Worm (Caenorhabditis elegans) whole organism, L1 larva: ENCODE measurements around the gene cyp-35B1.
A peak's percentile ranks its signal among the peaks of the same experiment; 100 is the strongest.

ENCODE experiments used
- C04F5.9 ChIP-seq: sonication (generic microtip); optimal IDR thresholded peaks from 2 replicates; lab custom pipeline; 2016; ENCODE audit warnings: missing genetic modification characterization, missing compliant biosample characterization
- C16A3.4 ChIP-seq: fragments of 150-350 bp; optimal IDR thresholded peaks from 2 replicates; lab custom pipeline; 2014; ENCODE audit warnings: missing biosample characterization, missing genetic modification characterization
- C34B4.2 ChIP-seq: sonication (generic microtip); optimal IDR thresholded peaks from 2 replicates; lab custom pipeline; 2017; ENCODE audit warnings: mild to moderate bottlenecking, missing genetic modification characterization, missing compliant biosample characterization
- Y116A8C.19 ChIP-seq: sonication (generic microtip); optimal IDR thresholded peaks from 2 replicates; lab custom pipeline; 2016; ENCODE audit warnings: missing compliant biosample characterization, missing genetic modification characterization, borderline replicate concordance
- alr-1 ChIP-seq: fragments of 200-800 bp; sonication (Bioruptor generic); optimal IDR thresholded peaks from 2 replicates; lab custom pipeline; 2018; ENCODE audit warnings: borderline replicate concordance, mild to moderate bottlenecking, missing genetic modification characterization, missing compliant biosample characterization
- blmp-1 ChIP-seq: fragments of 150-350 bp; optimal IDR thresholded peaks from 2 replicates; lab custom pipeline; 2014; ENCODE audit warnings: missing biosample characterization, missing genetic modification characterization
- ceh-8 ChIP-seq: fragments of 200-800 bp; sonication (Bioruptor generic); optimal IDR thresholded peaks from 2 replicates; lab custom pipeline; 2018; ENCODE audit warnings: mild to moderate bottlenecking, missing genetic modification characterization, moderate library complexity, missing compliant biosample characterization
- ceh-90 ChIP-seq: sonication (generic microtip); optimal IDR thresholded peaks from 2 replicates; lab custom pipeline; 2016; ENCODE audit warnings: missing genetic modification characterization, missing compliant biosample characterization
- ces-1 ChIP-seq: fragments of 150-350 bp; optimal IDR thresholded peaks from 2 replicates; lab custom pipeline; 2014; ENCODE audit warnings: missing biosample characterization, missing genetic modification reagents, missing genetic modification characterization
- efl-1 ChIP-seq, 4 experiments: fragments of 150-350 bp; optimal IDR thresholded peaks in 3 of 4; peaks in 1 of 4; 1 replicate in 1 of 4; 2 replicates in 3 of 4; lab custom pipeline; 2014; ENCODE audit warnings: missing biosample characterization in 2 of 4, missing genetic modification characterization in 2 of 4, missing genetic modification reagents in 2 of 4
- fkh-4 ChIP-seq: sonication (generic microtip); optimal IDR thresholded peaks from 2 replicates; lab custom pipeline; 2016; ENCODE audit warnings: missing compliant biosample characterization, missing genetic modification characterization, borderline replicate concordance
- fkh-8 ChIP-seq: sonication (generic microtip); optimal IDR thresholded peaks from 2 replicates; lab custom pipeline; 2016; ENCODE audit warnings: mild to moderate bottlenecking, missing genetic modification characterization, missing compliant biosample characterization
- fos-1 ChIP-seq: fragments of 150-350 bp; optimal IDR thresholded peaks from 2 replicates; lab custom pipeline; 2014; ENCODE audit warnings: missing biosample characterization, missing genetic modification characterization
- hpl-2 ChIP-seq: fragments of 150-350 bp; optimal IDR thresholded peaks from 2 replicates; lab custom pipeline; 2014; ENCODE audit warnings: missing biosample characterization, missing genetic modification reagents, missing genetic modification characterization
- irx-1 ChIP-seq: sonication (generic microtip); optimal IDR thresholded peaks from 2 replicates; lab custom pipeline; 2016; ENCODE audit warnings: missing genetic modification characterization, missing compliant biosample characterization
- isw-1 ChIP-seq: fragments of 200-800 bp; sonication (Bioruptor generic); IDR thresholded peaks from 2 replicates; pipeline ENCODE4 v1.3.6; 2022; ENCODE audit warnings: missing genetic modification characterization, missing compliant biosample characterization
- lin-13 ChIP-seq: fragments of 150-350 bp; optimal IDR thresholded peaks from 2 replicates; lab custom pipeline; 2014; ENCODE audit warnings: missing biosample characterization, missing genetic modification reagents, missing genetic modification characterization
- lin-14 ChIP-seq: fragments of 200-800 bp; sonication (Bioruptor generic); optimal IDR thresholded peaks from 2 replicates; lab custom pipeline; 2018; ENCODE audit warnings: mild to moderate bottlenecking, missing genetic modification characterization, moderate library complexity, missing compliant biosample characterization
- lin-39 ChIP-seq: fragments of 150-350 bp; optimal IDR thresholded peaks from 2 replicates; lab custom pipeline; 2014; ENCODE audit warnings: missing biosample characterization, missing genetic modification reagents, missing genetic modification characterization
- mab-9 ChIP-seq: fragments of 200-800 bp; sonication (Bioruptor generic); IDR thresholded peaks from 2 replicates; pipeline ENCODE4 v1.3.6; 2022; ENCODE audit warnings: missing genetic modification reagents, missing genetic modification characterization, missing compliant biosample characterization
- mdl-1 ChIP-seq, 2 experiments: fragments of 150-350 bp; optimal IDR thresholded peaks; 2 replicates each; lab custom pipeline; 2014 to 2017; ENCODE audit warnings: missing biosample characterization in 2 of 2, missing genetic modification characterization in 2 of 2, inconsistent platforms in 1 of 2
- mef-2 ChIP-seq: fragments of 150-350 bp; optimal IDR thresholded peaks from 2 replicates; lab custom pipeline; 2014; ENCODE audit warnings: missing biosample characterization, missing genetic modification characterization
- mep-1 ChIP-seq: fragments of 150-350 bp; optimal IDR thresholded peaks from 2 replicates; lab custom pipeline; 2014; ENCODE audit warnings: missing biosample characterization, missing genetic modification characterization
- nhr-11 ChIP-seq: fragments of 150-350 bp; optimal IDR thresholded peaks from 2 replicates; lab custom pipeline; 2014; ENCODE audit warnings: missing biosample characterization, missing genetic modification characterization
- nhr-237 ChIP-seq: fragments of 150-350 bp; optimal IDR thresholded peaks from 2 replicates; lab custom pipeline; 2014; ENCODE audit warnings: missing biosample characterization, missing genetic modification characterization
- nhr-28 ChIP-seq: fragments of 150-350 bp; optimal IDR thresholded peaks from 2 replicates; lab custom pipeline; 2014; ENCODE audit warnings: missing biosample characterization, missing genetic modification characterization
- nhr-47 ChIP-seq: sonication (generic microtip); optimal IDR thresholded peaks from 2 replicates; lab custom pipeline; 2016; ENCODE audit warnings: mild to moderate bottlenecking, missing genetic modification characterization, moderate library complexity, missing compliant biosample characterization
- nhr-71 ChIP-seq: sonication (generic microtip); optimal IDR thresholded peaks from 2 replicates; lab custom pipeline; 2016; ENCODE audit warnings: mild to moderate bottlenecking, missing genetic modification characterization, moderate library complexity, missing compliant biosample characterization
- nhr-76 ChIP-seq: sonication (generic microtip); optimal IDR thresholded peaks from 2 replicates; lab custom pipeline; 2017; ENCODE audit warnings: missing biosample characterization, missing genetic modification characterization
- nhr-84 ChIP-seq: sonication (generic microtip); optimal IDR thresholded peaks from 2 replicates; lab custom pipeline; 2017; ENCODE audit warnings: missing biosample characterization, missing genetic modification characterization
- pag-3 ChIP-seq: sonication (generic microtip); optimal IDR thresholded peaks from 2 replicates; lab custom pipeline; 2017; ENCODE audit warnings: missing genetic modification characterization, mild to moderate bottlenecking, missing compliant biosample characterization, antibody characterized with exemption, borderline replicate concordance; ENCODE audit not compliant: insufficient read depth
- snpc-4 ChIP-seq: fragments of 150-350 bp; optimal IDR thresholded peaks from 2 replicates; lab custom pipeline; 2014; ENCODE audit warnings: missing biosample characterization, missing genetic modification characterization
- sptf-1 ChIP-seq: fragments of 150-350 bp; optimal IDR thresholded peaks from 2 replicates; lab custom pipeline; 2014; ENCODE audit warnings: missing biosample characterization, missing genetic modification characterization
- sup-37 ChIP-seq: fragments of 200-800 bp; sonication (Bioruptor generic); optimal IDR thresholded peaks from 2 replicates; lab custom pipeline; 2018; ENCODE audit warnings: mild to moderate bottlenecking, missing genetic modification characterization, missing compliant biosample characterization
- unc-30 ChIP-seq: sonication (generic microtip); optimal IDR thresholded peaks from 2 replicates; lab custom pipeline; 2017; ENCODE audit warnings: missing biosample characterization, missing genetic modification characterization
- unc-62 ChIP-seq: fragments of 150-350 bp; optimal IDR thresholded peaks from 2 replicates; lab custom pipeline; 2014; ENCODE audit warnings: missing biosample characterization, missing genetic modification reagents, missing genetic modification characterization
- unc-98 ChIP-seq: fragments of 200-800 bp; sonication (Bioruptor generic); IDR thresholded peaks from 2 replicates; pipeline ENCODE4 v1.3.6; 2022; ENCODE audit warnings: missing genetic modification characterization, missing compliant biosample characterization
- xbp-1 ChIP-seq: sonication (generic microtip); optimal IDR thresholded peaks from 2 replicates; lab custom pipeline; 2016; ENCODE audit warnings: missing genetic modification characterization, missing compliant biosample characterization
- zag-1 ChIP-seq: fragments of 150-350 bp; optimal IDR thresholded peaks from 2 replicates; lab custom pipeline; 2014; ENCODE audit warnings: missing biosample characterization, missing genetic modification characterization
- ztf-4 ChIP-seq: fragments of 150-350 bp; optimal IDR thresholded peaks from 2 replicates; lab custom pipeline; 2014; ENCODE audit warnings: missing biosample characterization, missing genetic modification characterization

Gene cyp-35B1

DNA sequence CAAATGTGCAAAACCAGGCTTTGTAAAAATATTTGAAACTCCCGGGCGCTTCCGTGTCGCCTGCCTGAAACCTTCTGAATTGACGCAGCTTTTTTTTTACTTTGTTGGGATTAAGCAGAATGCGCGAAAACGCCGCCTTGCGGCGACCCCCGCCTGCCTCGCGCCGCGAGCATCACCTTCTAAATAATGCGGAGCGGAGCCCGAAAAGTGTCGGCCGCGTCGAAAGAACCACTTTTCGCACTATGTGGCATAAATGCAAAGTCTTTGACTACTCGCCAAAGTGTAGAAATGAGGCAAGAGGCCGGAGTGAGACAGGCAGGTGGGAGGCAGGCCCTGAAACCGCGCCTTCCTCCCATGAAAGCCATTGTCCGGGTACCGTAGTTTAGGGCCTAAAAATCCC lies 25.7 kb upstream of the cyp-35B1 start:
- TF ChIP-seq pag-3 (tag; lab: Kevin White, UChicago) = no peak
- TF ChIP-seq sup-37 (GFP tag; lab: Kevin White, UChicago) = no peak
- no peak for TF ChIP-seq fkh-8 (tag; lab: Kevin White, UChicago)
- TF ChIP-seq ces-1 (GFP tag; lab: Kevin White, UChicago) = no peak
- TF ChIP-seq ceh-8 (GFP tag; lab: Kevin White, UChicago) = no peak
- no peak for TF ChIP-seq nhr-237 (tag; lab: Kevin White, UChicago)
- no peak for TF ChIP-seq nhr-84 (tag; lab: Kevin White, UChicago)
- no peak for TF ChIP-seq zag-1 (tag; lab: Kevin White, UChicago)
- TF ChIP-seq mab-9 (GFP tag; lab: Robert Waterston, UW) = no peak
- no peak for TF ChIP-seq lin-13 (GFP tag; lab: Kevin White, UChicago)
- TF ChIP-seq C04F5.9 (tag; lab: Kevin White, UChicago) = no peak
- no peak for TF ChIP-seq C34B4.2
- TF ChIP-seq sptf-1 (tag; lab: Kevin White, UChicago) = no peak
- no peak for TF ChIP-seq nhr-47
- TF ChIP-seq isw-1 = no peak

DNA sequence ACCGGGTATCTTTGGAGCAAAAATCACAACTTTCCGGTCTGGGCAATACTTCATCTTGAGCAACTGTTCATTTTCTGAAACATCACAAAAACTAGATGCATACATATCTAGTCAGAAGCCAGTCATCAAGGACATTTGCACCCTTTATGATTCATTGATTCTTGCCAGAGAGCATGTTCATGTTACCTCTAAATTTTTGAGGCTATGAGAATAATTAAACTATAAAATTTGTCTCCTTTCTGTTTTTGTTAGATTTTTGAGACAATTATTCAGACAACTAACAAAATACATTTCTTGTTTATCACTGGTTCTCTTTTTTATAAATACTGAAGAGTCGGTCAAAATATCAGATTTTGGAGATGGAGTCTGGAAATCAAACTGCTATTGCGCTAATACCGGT lies 22.4 kb upstream of the cyp-35B1 start, which contains the start of gene srx-67:
TSS of gene srx-67 (plus strand) at position 301 of the 400 bp plus-strand sequence.
- TF ChIP-seq unc-62 (GFP tag; lab: Kevin White, UChicago) (no peak), irx-1 (tag; lab: Kevin White, UChicago) (no peak), isw-1 (no peak), C16A3.4 (tag; lab: Kevin White, UChicago) (no peak), xbp-1 (tag; lab: Kevin White, UChicago) (no peak), ceh-90 (no peak), nhr-11 (no peak), nhr-76 (no peak), lin-14 (no peak), blmp-1 (tag; lab: Kevin White, UChicago) (no peak), alr-1 (tag; lab: Kevin White, UChicago) (no peak), snpc-4 (no peak), fos-1 (tag; lab: Kevin White, UChicago) (no peak), unc-98 (GFP tag; lab: Robert Waterston, UW) (no peak), nhr-28 (tag; lab: Kevin White, UChicago) (no peak), ces-1 (GFP tag; lab: Kevin White, UChicago) (no peak), mef-2 (no peak), lin-39 (tag; lab: Kevin White, UChicago) (no peak), unc-30 (tag; lab: Kevin White, UChicago) (no peak), hpl-2 (GFP tag; lab: Kevin White, UChicago) (no peak)
- TF ChIP-seq, all 84 proteins: peak for 0

DNA sequence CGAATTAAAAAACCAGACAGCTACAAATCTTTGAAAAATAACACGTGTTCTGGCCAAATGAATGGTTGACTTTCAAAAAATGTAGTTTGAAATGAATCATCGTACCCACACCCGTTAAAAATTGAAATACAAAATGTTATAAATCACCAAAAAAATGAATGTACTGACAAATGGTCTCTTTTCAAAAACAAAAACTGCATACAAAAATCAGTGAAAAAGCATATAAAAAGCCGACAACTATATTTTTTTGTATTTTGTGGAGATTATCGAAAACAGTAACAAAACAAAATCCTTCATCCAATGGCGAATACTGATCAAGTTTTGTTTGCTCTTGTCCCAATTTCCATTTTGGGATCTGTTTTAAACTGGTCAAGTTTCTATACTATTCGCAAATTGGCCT lies 19.5 kb upstream of the cyp-35B1 start, which contains the start of gene srx-66:
TSS of gene srx-66 (plus strand) at position 301 of the 400 bp plus-strand sequence.
- TF ChIP-seq C34B4.2 = no peak
- TF ChIP-seq, all 84 proteins: peak for 0

DNA sequence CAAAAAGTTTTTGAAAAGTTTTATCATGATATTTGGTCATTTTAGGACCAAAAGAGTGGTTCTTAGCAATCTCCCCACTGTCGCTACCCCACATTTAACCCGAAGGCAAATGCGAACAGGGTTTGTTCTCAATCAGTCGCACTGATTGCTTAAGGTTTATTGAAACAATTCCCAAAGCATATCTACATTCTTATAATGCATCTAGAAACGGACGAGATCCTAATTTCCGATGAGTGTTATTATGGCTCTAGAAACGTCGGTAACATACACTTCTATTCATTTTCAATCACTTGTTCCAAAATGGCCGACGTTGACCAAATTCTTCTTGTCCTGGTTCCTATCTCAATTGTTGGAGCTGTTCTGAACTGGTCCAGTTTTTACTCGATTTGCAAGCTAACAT lies 17.2 kb upstream of the cyp-35B1 start, which contains the start of gene srx-65:
TSS of gene srx-65 (plus strand) at position 301 of the 400 bp plus-strand sequence.
- TF ChIP-seq efl-1 (optimal IDR thresholded peaks at IDR 0.05; lab: Kevin White, UChicago) (no peak), efl-1 (GFP tag; optimal IDR thresholded peaks at IDR 0.05 in 1 of 2; lab: Kevin White, UChicago) (peak in 1 of 2 experiments; percentile 36), lin-13 (GFP tag; lab: Kevin White, UChicago) (no peak)

DNA sequence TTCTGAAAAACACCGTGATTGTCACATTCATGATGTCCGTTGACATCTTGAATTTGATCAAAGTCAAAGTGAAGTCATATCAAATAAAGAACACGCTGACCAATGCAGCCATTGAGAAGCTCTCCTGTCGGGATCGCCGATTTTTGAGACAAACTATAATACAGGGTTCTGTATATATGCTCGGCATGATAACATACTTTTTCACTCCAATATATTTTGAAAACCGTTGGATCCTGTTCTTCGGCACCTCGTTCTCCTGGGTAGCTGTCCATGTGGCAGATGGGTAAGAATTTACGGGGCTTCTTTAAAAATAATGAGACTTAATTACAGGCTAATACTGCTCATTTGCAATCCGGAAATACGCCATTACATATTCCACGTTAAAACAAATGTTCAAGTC lies 16.3 kb upstream of the cyp-35B1 start:
- TF ChIP-seq lin-14 = no peak
- TF ChIP-seq nhr-71 (tag; lab: Kevin White, UChicago) = no peak
- no peak for TF ChIP-seq mep-1 (tag; lab: Kevin White, UChicago)
- TF ChIP-seq ztf-4 (tag; lab: Kevin White, UChicago) = no peak
- no peak for TF ChIP-seq mdl-1 (tag; optimal IDR thresholded peaks at IDR 0.05; lab: Kevin White, UChicago)
- no peak for TF ChIP-seq lin-39 (tag; lab: Kevin White, UChicago)
- TF ChIP-seq mef-2 = no peak
- TF ChIP-seq Y116A8C.19 (tag; lab: Kevin White, UChicago) = no peak
- TF ChIP-seq fkh-4 (tag; lab: Kevin White, UChicago) = no peak
